Worm (Caenorhabditis elegans) whole organism, young adult: ENCODE measurements around the gene srb-13.

Experiments
- him-1 ChIP-seq: sonication (generic microtip); optimal IDR thresholded peaks from 2 replicates; lab custom pipeline; 2016; ENCODE audit warnings: missing genotype, missing genetic modification reagents, missing genetic modification characterization, missing compliant biosample characterization
- hmg-1.2 ChIP-seq: fragments of 200-800 bp; sonication (Bioruptor generic); IDR thresholded peaks from 2 replicates; pipeline ENCODE4 v1.3.6; 2022; ENCODE audit warnings: missing genetic modification reagents, missing genetic modification characterization, missing compliant biosample characterization

DNA sequence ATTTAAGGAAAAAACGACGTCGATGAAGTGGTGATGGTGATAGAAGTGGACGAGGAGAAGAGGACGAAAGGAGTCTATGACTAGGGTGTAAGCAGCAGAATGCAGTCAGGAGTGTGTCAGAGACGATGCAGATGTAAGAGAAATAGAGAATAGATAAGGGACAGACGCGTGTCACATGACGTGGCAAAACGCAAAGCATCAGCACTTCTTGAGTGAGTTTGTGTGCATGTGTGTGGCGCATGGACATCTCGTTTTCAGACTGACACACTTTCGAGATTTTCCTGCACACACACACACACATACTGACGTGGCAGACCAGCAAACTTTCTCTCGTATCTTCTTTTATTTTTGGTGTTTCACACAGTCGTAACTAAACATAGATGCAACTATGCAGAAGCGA, 25.0 kb upstream of the srb-13 start:
- no peak for TF ChIP-seq him-1
- peak; percentile 74; the same call in 1 of the 2 replicates for TF ChIP-seq hmg-1.2 (GFP tag; lab: Robert Waterston, UW)
